Worm (Caenorhabditis elegans): ENCODE results near the gene lgc-37.

ce11 chrIII:12831696-12832095, 46.7 kb downstream of the lgc-37 start:
- TF ChIP-seq klf-2 (GFP tag; conservative IDR thresholded peaks at IDR 0.05) (no peak), tab-1 (GFP tag; IDR thresholded peaks at IDR 0.05) (no peak), T22C8.4 (GFP tag; IDR thresholded peaks at IDR 0.05) (no peak), ztf-23 (GFP tag; IDR thresholded peaks at IDR 0.05) (no peak), ref-1 (GFP tag; conservative IDR thresholded peaks at IDR 0.05) (no peak), cog-1 (tag; optimal IDR thresholded peaks at IDR 0.05) (no peak)
